Fruit fly (Drosophila melanogaster) whole organism, pupa: Measurements from ENCODE around the gene CG14990.

ENCODE experiments used
- CG10348 ChIP-seq: fragments of 200-800 bp; sonication (Bioruptor generic); IDR thresholded peaks from 2 replicates; pipeline ENCODE4 v1.3.6; 2022; ENCODE audit warnings: missing biosample characterization, missing genetic modification characterization
- CG12605 ChIP-seq: fragments of 200-800 bp; sonication (Bioruptor generic); IDR thresholded peaks from 2 replicates; pipeline ENCODE4 v1.3.6; 2022; ENCODE audit warnings: missing biosample characterization, missing genetic modification characterization
- CG13204 ChIP-seq: fragments of 200-800 bp; sonication (Bioruptor generic); optimal IDR thresholded peaks from 2 replicates; lab custom pipeline; 2018; ENCODE audit warnings: missing biosample characterization, mild to moderate bottlenecking, missing genetic modification characterization, moderate library complexity
- CG14655 ChIP-seq: fragments of 200-800 bp; sonication (Bioruptor generic); optimal IDR thresholded peaks from 3 replicates; lab custom pipeline; 2017; ENCODE audit warnings: mild to moderate bottlenecking, missing biosample characterization, missing genetic modification reagents, missing genetic modification characterization
- CG15710 ChIP-seq: fragments of 200-800 bp; sonication (Bioruptor generic); optimal IDR thresholded peaks from 2 replicates; lab custom pipeline; 2018; ENCODE audit warnings: missing biosample characterization, mild to moderate bottlenecking, missing genetic modification characterization, moderate library complexity
- CG32121 ChIP-seq: fragments of 200-800 bp; sonication (Bioruptor generic); IDR thresholded peaks from 2 replicates; pipeline ENCODE4 v1.3.6; 2022; ENCODE audit warnings: missing biosample characterization, missing genetic modification characterization
- CG34367 ChIP-seq: fragments of 200-800 bp; sonication (Bioruptor generic); optimal IDR thresholded peaks from 2 replicates; lab custom pipeline; 2018; ENCODE audit warnings: missing biosample characterization, mild to moderate bottlenecking, missing genetic modification characterization
- CG4496 ChIP-seq: fragments of 200-800 bp; sonication (Bioruptor generic); IDR thresholded peaks from 3 replicates; pipeline ENCODE4 v1.3.6; 2022; ENCODE audit warnings: missing biosample characterization, missing genetic modification characterization
- CG8159 ChIP-seq: fragments of 200-800 bp; sonication (Bioruptor generic); optimal IDR thresholded peaks from 3 replicates; lab custom pipeline; 2018; ENCODE audit warnings: missing biosample characterization, mild to moderate bottlenecking, missing genetic modification characterization, moderate library complexity
- CG8301 ChIP-seq: fragments of 200-800 bp; sonication (Bioruptor generic); optimal IDR thresholded peaks from 2 replicates; lab custom pipeline; 2018; ENCODE audit warnings: missing biosample characterization, mild to moderate bottlenecking, missing genetic modification characterization
- CG9948 ChIP-seq: fragments of 200-800 bp; sonication (Bioruptor generic); optimal IDR thresholded peaks from 2 replicates; lab custom pipeline; 2018; ENCODE audit warnings: missing biosample characterization, mild to moderate bottlenecking, missing genetic modification characterization, moderate library complexity
- D1 ChIP-seq: fragments of 200-800 bp; sonication (Bioruptor generic); optimal IDR thresholded peaks from 2 replicates; lab custom pipeline; 2018; ENCODE audit warnings: missing biosample characterization, mild to moderate bottlenecking, missing genetic modification characterization, moderate library complexity
- EcR ChIP-seq: fragments of 200-800 bp; sonication (Bioruptor generic); optimal IDR thresholded peaks from 3 replicates; lab custom pipeline; 2019; ENCODE audit warnings: missing biosample characterization, missing genetic modification characterization, mild to moderate bottlenecking, moderate library complexity, missing genetic modification reagents
- Ets98B ChIP-seq: fragments of 200-800 bp; sonication (Bioruptor generic); IDR thresholded peaks from 2 replicates; pipeline ENCODE4 v1.3.6; 2022; ENCODE audit warnings: missing biosample characterization, missing genetic modification characterization
- Pif1A ChIP-seq: fragments of 200-800 bp; sonication (Bioruptor generic); optimal IDR thresholded peaks from 3 replicates; lab custom pipeline; 2016; ENCODE audit warnings: missing biosample characterization, missing genetic modification characterization
- Pif1B ChIP-seq: fragments of 200-800 bp; sonication (Bioruptor generic); optimal IDR thresholded peaks from 3 replicates; lab custom pipeline; 2016; ENCODE audit warnings: missing biosample characterization, missing genetic modification characterization
- Snoo ChIP-seq: fragments of 200-800 bp; sonication (Bioruptor generic); optimal IDR thresholded peaks from 3 replicates; lab custom pipeline; 2017; ENCODE audit warnings: missing biosample characterization, mild to moderate bottlenecking, missing genetic modification characterization, inconsistent platforms
- fd96Ca ChIP-seq: fragments of 200-800 bp; sonication (Bioruptor generic); IDR thresholded peaks from 3 replicates; pipeline ENCODE4 v1.3.6; 2022; ENCODE audit warnings: missing biosample characterization, missing genetic modification characterization
- gl ChIP-seq: fragments of 200-800 bp; sonication (Bioruptor generic); optimal IDR thresholded peaks from 2 replicates; lab custom pipeline; 2018; ENCODE audit warnings: missing biosample characterization, mild to moderate bottlenecking, missing genetic modification characterization
- rn ChIP-seq: fragments of 200-800 bp; sonication (Bioruptor generic); IDR thresholded peaks from 2 replicates; pipeline ENCODE4 v1.3.6; 2022; ENCODE audit warnings: missing biosample characterization, missing genetic modification characterization

CG14990 gene

DNA sequence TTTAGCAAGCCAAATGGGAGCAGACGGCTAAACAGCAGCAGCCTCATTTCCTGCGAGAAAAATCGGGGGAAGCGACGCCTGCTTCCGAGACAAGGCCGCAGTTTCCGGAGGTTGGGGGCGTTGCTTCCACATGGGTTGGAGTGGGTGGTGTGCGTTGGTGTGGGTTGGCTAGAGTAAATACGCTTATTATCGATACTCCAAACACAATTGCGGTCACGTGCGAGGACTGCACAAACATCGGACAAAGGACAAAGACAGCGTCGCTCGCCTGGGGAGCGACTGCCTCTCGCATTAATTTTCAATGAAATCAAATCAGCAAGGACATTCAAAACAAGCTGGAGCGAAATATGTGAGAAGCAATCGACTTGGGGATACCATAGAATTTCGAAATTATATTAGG lies 11.8 kb upstream of the CG14990 start:
- TF ChIP-seq CG4496 (no peak), EcR (GFP tag; lab: Kevin White, UChicago) (no peak), CG13204 (GFP tag; lab: Kevin White, UChicago) (no peak), CG14655 (GFP tag; lab: Kevin White, UChicago) (no peak), Pif1B (GFP tag; lab: Kevin White, UChicago) (no peak), fd96Ca (GFP tag; lab: Robert Waterston, UW) (no peak), Ets98B (GFP tag; lab: Robert Waterston, UW) (no peak), CG10348 (GFP tag; lab: Robert Waterston, UW) (no peak), Snoo (tag; lab: Kevin White, UChicago) (no peak), CG8301 (tag; lab: Kevin White, UChicago) (no peak), rn (GFP tag; lab: Robert Waterston, UW) (no peak), Pif1A (GFP tag; lab: Kevin White, UChicago) (no peak), CG32121 (GFP tag; lab: Robert Waterston, UW) (no peak), D1 (tag; lab: Kevin White, UChicago) (no peak), gl (tag; lab: Kevin White, UChicago) (no peak), CG9948 (tag; lab: Kevin White, UChicago) (no peak), CG12605 (no peak), CG15710 (tag; lab: Kevin White, UChicago) (no peak), CG34367 (no peak), CG8159 (no peak)

DNA sequence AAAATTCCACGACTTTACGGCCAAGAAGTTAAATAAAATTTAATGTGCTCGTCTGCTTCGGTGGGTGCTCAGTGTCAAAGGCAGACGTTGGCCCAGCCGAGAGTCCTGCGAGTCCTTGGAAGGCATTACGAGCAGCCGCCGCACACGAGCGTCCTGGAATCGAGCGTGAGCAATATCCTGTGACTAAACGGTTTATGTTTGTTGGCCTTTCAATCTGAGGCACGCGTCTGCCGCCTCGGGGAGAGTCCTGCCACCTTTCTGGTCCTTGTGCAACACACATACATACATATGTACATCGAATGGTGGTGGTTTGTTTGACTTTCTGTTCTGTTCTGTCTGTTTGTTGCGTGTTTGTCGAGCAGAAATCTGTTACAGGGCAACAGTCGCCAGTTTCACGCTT lies 9.6 kb upstream of the CG14990 start:
- TF ChIP-seq Snoo (tag; lab: Kevin White, UChicago), result no peak

DNA sequence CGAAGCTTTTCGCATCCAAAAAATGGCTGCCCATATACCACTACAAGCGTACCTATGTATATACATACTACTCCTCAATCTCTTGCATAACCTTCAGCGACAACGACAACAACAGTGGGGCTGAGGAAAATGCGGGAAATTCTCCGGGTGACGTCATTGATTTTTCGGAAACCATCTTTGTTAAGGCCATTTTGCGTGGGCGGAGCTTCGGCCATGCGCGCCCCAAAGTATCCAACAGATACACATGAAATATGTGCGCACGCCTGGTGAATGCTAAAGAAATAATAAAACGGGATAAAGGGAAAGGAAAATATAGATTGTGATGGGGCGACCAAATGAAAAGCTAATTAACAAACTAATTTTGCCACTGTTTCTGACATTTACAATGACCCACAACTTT lies 7.1 kb upstream of the CG14990 start:
- TF ChIP-seq Snoo (tag; lab: Kevin White, UChicago) (no peak), CG10348 (GFP tag; lab: Robert Waterston, UW) (no peak), gl (tag; lab: Kevin White, UChicago) (no peak), rn (GFP tag; lab: Robert Waterston, UW) (no peak)
- TF ChIP-seq, all 21 proteins: peak for 0

DNA sequence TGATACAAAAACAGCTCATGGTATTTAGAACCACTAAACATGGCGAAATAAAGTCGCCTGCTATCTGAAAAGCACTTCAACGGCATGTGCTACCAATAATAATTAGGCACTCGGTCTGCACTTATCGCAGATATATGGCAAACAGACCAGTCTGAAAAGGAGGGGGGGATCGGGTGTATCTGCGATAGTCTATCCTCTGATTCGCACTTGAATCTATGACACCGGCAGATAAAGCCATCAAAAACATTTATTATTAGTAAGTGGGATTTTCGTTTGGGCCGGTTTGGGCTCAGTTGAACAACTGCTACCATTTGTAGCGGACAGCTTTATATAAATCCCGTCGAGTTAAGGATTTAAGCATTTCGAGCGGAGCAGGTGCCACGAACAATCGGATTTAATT lies 5.7 kb upstream of the CG14990 start, which contains the start of gene CG14989:
TSS of gene CG14989 (plus strand) at position 301 of the 400 bp plus-strand sequence.
- no peak for TF ChIP-seq CG12605
- no peak for TF ChIP-seq Ets98B (GFP tag; lab: Robert Waterston, UW)
- no peak for TF ChIP-seq fd96Ca (GFP tag; lab: Robert Waterston, UW)
- no peak for TF ChIP-seq CG8159
- TF ChIP-seq CG4496, result no peak
- no peak for TF ChIP-seq CG32121 (GFP tag; lab: Robert Waterston, UW)
- no peak for TF ChIP-seq CG34367

DNA sequence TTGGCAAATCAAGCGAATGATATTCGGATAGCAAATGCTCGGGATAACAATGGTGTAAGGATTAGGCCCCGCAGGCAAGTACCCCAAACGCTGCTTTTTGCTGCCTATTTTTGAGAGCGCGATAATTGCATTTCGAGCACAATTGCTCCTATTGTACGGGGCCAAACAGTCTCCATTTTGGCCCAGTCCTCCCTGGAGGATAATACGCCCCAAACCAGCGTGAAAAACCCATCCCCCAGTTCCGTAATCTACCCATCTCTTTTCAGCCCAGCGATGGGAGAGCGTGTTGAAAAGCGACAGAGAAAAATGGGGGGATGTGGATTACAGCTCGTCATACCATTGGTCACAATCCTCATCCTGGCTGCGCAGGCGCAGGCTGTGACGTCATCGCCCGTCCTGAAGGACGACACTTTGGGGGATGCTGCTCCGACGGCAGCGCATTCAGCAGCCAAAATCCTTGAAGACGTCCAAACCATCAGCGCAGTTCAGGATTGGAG lies 4.3 kb upstream of the CG14990 start, which contains the start of gene Gad1:
TSS of gene Gad1 (minus strand) at position 51 of the 497 bp plus-strand sequence.
- TF ChIP-seq EcR (GFP tag; lab: Kevin White, UChicago) (no peak), CG8301 (tag; lab: Kevin White, UChicago) (no peak), Ets98B (GFP tag; lab: Robert Waterston, UW) (no peak), CG10348 (GFP tag; lab: Robert Waterston, UW) (no peak), CG9948 (tag; lab: Kevin White, UChicago) (no peak), gl (tag; lab: Kevin White, UChicago) (no peak), Snoo (tag; lab: Kevin White, UChicago) (no peak)
- TF ChIP-seq, all 21 proteins: peak for 0

DNA sequence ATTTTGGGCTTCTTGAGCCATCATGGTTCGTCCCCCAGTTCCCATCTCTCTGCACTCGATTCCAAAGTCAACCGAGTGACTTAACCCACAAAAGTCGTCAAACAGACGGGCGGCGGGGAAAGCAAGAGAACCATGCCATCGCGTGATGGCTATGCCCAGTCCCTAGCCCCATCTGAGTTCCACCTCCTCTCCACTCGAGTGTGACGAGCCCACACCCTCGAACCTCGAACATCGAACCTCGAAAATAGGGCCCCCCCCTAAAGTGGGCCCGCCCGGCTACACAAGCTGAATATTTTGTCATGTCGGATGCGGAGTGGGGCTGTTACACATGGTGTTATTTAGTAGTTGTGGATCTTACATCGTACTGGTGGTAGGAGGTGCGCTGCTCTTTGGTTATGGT lies 3.5 kb downstream of the CG14990 start:
- TF ChIP-seq EcR (GFP tag; lab: Kevin White, UChicago) (peak; percentile 46), CG34367 (no peak)

DNA sequence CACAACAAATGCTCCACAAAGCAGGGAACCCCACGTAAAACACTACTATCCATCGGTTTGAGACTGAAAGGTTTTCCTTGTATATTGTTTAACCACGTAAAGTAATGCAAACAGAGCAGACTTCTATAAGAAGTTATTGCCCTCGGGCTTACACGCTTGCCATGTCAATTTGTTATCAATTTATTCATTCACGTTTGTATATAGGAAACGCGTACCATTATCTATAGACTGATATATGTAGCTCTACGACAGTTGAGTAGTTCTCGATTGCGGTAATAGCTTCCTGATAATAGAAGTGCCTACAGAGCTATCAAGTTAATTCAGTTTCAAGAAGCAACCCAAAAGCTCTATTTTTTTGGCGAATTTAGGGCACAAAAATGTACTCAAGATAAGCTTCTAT lies 6.2 kb downstream of the CG14990 start:
- TF ChIP-seq EcR (GFP tag; lab: Kevin White, UChicago) (peak; percentile 70), D1 (tag; lab: Kevin White, UChicago) (no peak)

DNA sequence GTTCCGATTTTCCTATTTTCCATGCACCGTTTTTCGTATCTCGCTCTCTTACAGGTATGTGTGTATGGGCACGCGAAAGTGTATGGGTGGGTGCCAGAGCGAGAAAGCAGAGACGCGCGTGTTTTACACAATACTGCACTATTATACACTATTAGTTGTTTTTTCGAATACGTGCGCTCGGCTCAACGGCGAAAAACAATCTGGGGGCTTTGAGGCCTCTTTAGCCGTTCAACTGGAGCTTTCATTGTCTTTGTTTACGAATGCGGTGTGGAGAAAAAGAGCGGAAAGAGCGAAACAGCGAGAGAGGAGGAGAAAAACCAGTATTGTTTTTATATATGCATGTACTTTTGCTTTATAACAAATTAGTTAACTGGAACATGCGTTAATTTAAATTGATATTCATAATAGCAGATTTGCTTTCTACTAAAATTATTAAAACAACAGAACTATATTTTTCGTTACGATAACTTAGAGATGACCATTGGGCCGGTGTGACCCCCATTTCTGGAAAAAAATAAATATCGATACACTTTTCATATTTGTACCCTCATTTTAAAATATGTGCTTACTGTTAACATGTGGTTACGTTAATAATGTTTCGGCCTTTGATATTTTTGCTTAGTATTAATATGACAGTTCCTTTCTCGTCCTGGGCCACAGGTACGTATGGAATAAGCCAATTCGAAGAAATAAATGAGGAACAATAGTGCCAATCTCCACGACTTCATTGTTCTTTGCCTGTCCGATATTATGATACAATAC lies 9.7 kb downstream of the CG14990 start, which contains the start of gene CG14995:
TSS of gene CG14995 (minus strand) at position 761 of the 762 bp plus-strand sequence.
- peak; percentile 39 for TF ChIP-seq Pif1B (GFP tag; lab: Kevin White, UChicago)
- TF ChIP-seq Snoo (tag; lab: Kevin White, UChicago), result no peak
- no peak for TF ChIP-seq CG10348 (GFP tag; lab: Robert Waterston, UW)
- peak; percentile 54; the same call in 1 of the 2 replicates for TF ChIP-seq CG12605
- peak; percentile 33 for TF ChIP-seq Pif1A (GFP tag; lab: Kevin White, UChicago)
- TF ChIP-seq Ets98B (GFP tag; lab: Robert Waterston, UW), result peak; percentile 67
- TF ChIP-seq CG32121 (GFP tag; lab: Robert Waterston, UW), result peak; percentile 37; the same call in 1 of the 2 replicates
- TF ChIP-seq fd96Ca (GFP tag; lab: Robert Waterston, UW), result peak; percentile 34; the same call in 1 of the 3 replicates
- TF ChIP-seq EcR (GFP tag; lab: Kevin White, UChicago), result peak; percentile 36
- peak; percentile 66; the same call in 2 of the 3 replicates for TF ChIP-seq CG4496
